Worm (Caenorhabditis elegans) whole organism, young adult: ENCODE measurements around the gene mfn-1.
A peak's percentile ranks its signal among the peaks of the same experiment; 100 is the strongest.

ENCODE experiments used
- B0019.2 ChIP-seq: fragments of 200-800 bp; sonication (Bioruptor generic); conservative IDR thresholded peaks from 2 replicates; pipeline ENCODE4 v1.3.6; 2022; ENCODE audit warnings: missing genetic modification reagents, missing genetic modification characterization, missing compliant biosample characterization
- B0336.3 ChIP-seq: fragments of 200-800 bp; sonication (Bioruptor generic); IDR thresholded peaks from 2 replicates; pipeline ENCODE4 v1.3.6; 2022; ENCODE audit warnings: missing genetic modification characterization, missing compliant biosample characterization
- C06A6.2 ChIP-seq: fragments of 200-800 bp; sonication (Bioruptor generic); conservative IDR thresholded peaks from 2 replicates; pipeline ENCODE4 v1.3.6; 2022; ENCODE audit warnings: missing genetic modification characterization, missing compliant biosample characterization
- F10E7.11 ChIP-seq: sonication (generic microtip); optimal IDR thresholded peaks from 2 replicates; lab custom pipeline; 2017; ENCODE audit warnings: mild to moderate bottlenecking, missing genetic modification characterization, moderate library complexity, missing compliant biosample characterization
- F37B4.10 ChIP-seq: fragments of 200-800 bp; sonication (Bioruptor generic); IDR thresholded peaks from 2 replicates; pipeline ENCODE4 v1.3.6; 2022; ENCODE audit warnings: missing genetic modification characterization, missing compliant biosample characterization
- F55B11.4 ChIP-seq: sonication (generic microtip); optimal IDR thresholded peaks from 2 replicates; lab custom pipeline; 2016; ENCODE audit warnings: missing compliant biosample characterization, missing genetic modification characterization, borderline replicate concordance; ENCODE audit not compliant: insufficient read depth
- F57A8.1 ChIP-seq: fragments of 200-800 bp; sonication (Bioruptor generic); optimal IDR thresholded peaks from 2 replicates; lab custom pipeline; 2018; ENCODE audit warnings: mild to moderate bottlenecking, missing genetic modification characterization, moderate library complexity, missing compliant biosample characterization
- K12H6.12 ChIP-seq: fragments of 200-800 bp; sonication (Bioruptor generic); optimal IDR thresholded peaks from 2 replicates; lab custom pipeline; 2018; ENCODE audit warnings: mild to moderate bottlenecking, missing genetic modification characterization, missing compliant biosample characterization
- Y53F4B.3 ChIP-seq: fragments of 200-800 bp; sonication (Bioruptor generic); IDR thresholded peaks from 2 replicates; pipeline ENCODE4 v1.3.6; 2022; ENCODE audit warnings: missing genetic modification reagents, missing genetic modification characterization, missing compliant biosample characterization
- Y67H2A.10 ChIP-seq: fragments of 200-800 bp; sonication (Bioruptor generic); conservative IDR thresholded peaks from 2 replicates; pipeline ENCODE4 v1.3.6; 2022; ENCODE audit warnings: missing genetic modification reagents, missing genetic modification characterization, missing compliant biosample characterization
- Y79H2A.3 ChIP-seq: fragments of 200-800 bp; sonication (Bioruptor generic); conservative IDR thresholded peaks from 2 replicates; pipeline ENCODE4 v1.3.6; 2022; ENCODE audit warnings: missing genetic modification reagents, missing genetic modification characterization, missing compliant biosample characterization
- ZK185.1 ChIP-seq: sonication (generic microtip); optimal IDR thresholded peaks from 2 replicates; lab custom pipeline; 2016; ENCODE audit warnings: mild to moderate bottlenecking, missing genetic modification characterization, missing compliant biosample characterization; ENCODE audit not compliant: poor library complexity, severe bottlenecking
- akir-1 ChIP-seq: fragments of 200-800 bp; sonication (Bioruptor generic); optimal IDR thresholded peaks from 2 replicates; lab custom pipeline; 2018; ENCODE audit warnings: mild to moderate bottlenecking, missing genetic modification characterization, moderate library complexity, missing compliant biosample characterization
- aptf-3 ChIP-seq: fragments of 200-800 bp; sonication (Bioruptor generic); IDR thresholded peaks from 2 replicates; pipeline ENCODE4 v1.3.6; 2022; ENCODE audit warnings: missing genetic modification characterization, missing compliant biosample characterization
- attf-3 ChIP-seq: fragments of 200-800 bp; sonication (Bioruptor generic); conservative IDR thresholded peaks from 2 replicates; pipeline ENCODE4 v1.3.6; 2022; ENCODE audit warnings: missing genetic modification reagents, missing genetic modification characterization, missing compliant biosample characterization
- attf-5 ChIP-seq: fragments of 200-800 bp; sonication (Bioruptor generic); optimal IDR thresholded peaks from 2 replicates; lab custom pipeline; 2018; ENCODE audit warnings: mild to moderate bottlenecking, missing genetic modification characterization, missing compliant biosample characterization
- attf-6 ChIP-seq: fragments of 200-800 bp; sonication (Bioruptor generic); IDR thresholded peaks from 2 replicates; pipeline ENCODE4 v1.3.6; 2022; ENCODE audit warnings: missing genetic modification reagents, missing genetic modification characterization, missing compliant biosample characterization
- bed-1 ChIP-seq: fragments of 200-800 bp; sonication (Bioruptor generic); IDR thresholded peaks from 2 replicates; pipeline ENCODE4 v1.3.6; 2022; ENCODE audit warnings: missing genetic modification reagents, missing genetic modification characterization, missing compliant biosample characterization
- ccch-3 ChIP-seq: fragments of 200-800 bp; sonication (Bioruptor generic); optimal IDR thresholded peaks from 2 replicates; lab custom pipeline; 2018; ENCODE audit warnings: mild to moderate bottlenecking, missing genetic modification characterization, missing compliant biosample characterization
- cebp-2 ChIP-seq: fragments of 200-800 bp; sonication (Bioruptor generic); IDR thresholded peaks from 2 replicates; pipeline ENCODE4 v1.3.6; 2022; ENCODE audit warnings: missing genetic modification characterization, missing compliant biosample characterization
- ceh-79 ChIP-seq: sonication (generic microtip); optimal IDR thresholded peaks from 2 replicates; lab custom pipeline; 2017; ENCODE audit warnings: mild to moderate bottlenecking, missing genetic modification characterization, missing compliant biosample characterization
- egrh-3 ChIP-seq: fragments of 200-800 bp; sonication (Bioruptor generic); IDR thresholded peaks from 2 replicates; pipeline ENCODE4 v1.3.6; 2022; ENCODE audit warnings: missing genetic modification reagents, missing genetic modification characterization, missing compliant biosample characterization
- ets-4 ChIP-seq: fragments of 200-800 bp; sonication (Bioruptor generic); optimal IDR thresholded peaks from 2 replicates; lab custom pipeline; 2018; ENCODE audit warnings: mild to moderate bottlenecking, missing genetic modification characterization, missing compliant biosample characterization
- hlh-26 ChIP-seq: fragments of 200-800 bp; sonication (Bioruptor generic); conservative IDR thresholded peaks from 2 replicates; pipeline ENCODE4 v1.3.6; 2022; ENCODE audit warnings: missing genetic modification reagents, missing genetic modification characterization, missing compliant biosample characterization
- hmg-20 ChIP-seq: fragments of 200-800 bp; sonication (Bioruptor generic); IDR thresholded peaks from 2 replicates; pipeline ENCODE4 v1.3.6; 2022; ENCODE audit warnings: missing genetic modification reagents, missing genetic modification characterization, missing compliant biosample characterization
- hsf-1 ChIP-seq: fragments of 200-800 bp; sonication (Bioruptor generic); IDR thresholded peaks from 2 replicates; pipeline ENCODE4 v1.3.6; 2022; ENCODE audit warnings: missing genetic modification reagents, missing genetic modification characterization, missing compliant biosample characterization
- lag-1 ChIP-seq: fragments of 200-800 bp; sonication (Bioruptor generic); IDR thresholded peaks from 2 replicates; pipeline ENCODE4 v1.3.6; 2022; ENCODE audit warnings: missing genetic modification reagents, missing genetic modification characterization, missing compliant biosample characterization
- lin-40 ChIP-seq: sonication (generic microtip); optimal IDR thresholded peaks from 2 replicates; lab custom pipeline; 2016; ENCODE audit warnings: missing genetic modification characterization, mild to moderate bottlenecking, missing compliant biosample characterization, missing genotype, missing genetic modification reagents
- lir-1 ChIP-seq: fragments of 200-800 bp; sonication (Bioruptor generic); conservative IDR thresholded peaks from 2 replicates; pipeline ENCODE4 v1.3.6; 2022; ENCODE audit warnings: missing genetic modification reagents, missing genetic modification characterization, missing compliant biosample characterization
- madf-3 ChIP-seq: fragments of 200-800 bp; sonication (Bioruptor generic); IDR thresholded peaks from 2 replicates; pipeline ENCODE4 v1.3.6; 2022; ENCODE audit warnings: missing genetic modification reagents, missing genetic modification characterization, missing compliant biosample characterization
- nfya-1 ChIP-seq: sonication (generic microtip); optimal IDR thresholded peaks from 2 replicates; lab custom pipeline; 2017; ENCODE audit warnings: antibody characterized with exemption, missing compliant biosample characterization, missing genetic modification characterization, borderline replicate concordance; ENCODE audit not compliant: insufficient read depth
- nfya-2 ChIP-seq: fragments of 200-800 bp; sonication (Bioruptor generic); IDR thresholded peaks from 2 replicates; pipeline ENCODE4 v1.3.6; 2022; ENCODE audit warnings: missing genetic modification reagents, missing genetic modification characterization, missing compliant biosample characterization
- nhr-27 ChIP-seq: fragments of 200-800 bp; sonication (Bioruptor generic); optimal IDR thresholded peaks from 2 replicates; lab custom pipeline; 2018; ENCODE audit warnings: mild to moderate bottlenecking, missing genetic modification characterization, moderate library complexity, missing compliant biosample characterization
- nhr-90 ChIP-seq: sonication (generic microtip); optimal IDR thresholded peaks from 2 replicates; lab custom pipeline; 2016; ENCODE audit warnings: missing genotype, mild to moderate bottlenecking, missing genetic modification characterization, missing compliant biosample characterization
- rec-8 ChIP-seq, 2 experiments: sonication (generic microtip); optimal IDR thresholded peaks; 2 replicates each; lab custom pipeline; 2016; ENCODE audit warnings: mild to moderate bottlenecking in 2 of 2, missing genetic modification characterization in 2 of 2, missing genetic modification reagents in 2 of 2, missing genotype in 2 of 2, missing biosample characterization in 1 of 2, missing compliant biosample characterization in 1 of 2, moderate library complexity in 1 of 2
- sdz-38 ChIP-seq: sonication (generic microtip); optimal IDR thresholded peaks from 2 replicates; lab custom pipeline; 2016; ENCODE audit warnings: missing genotype, missing genetic modification characterization, missing compliant biosample characterization
- snpc-1.3 ChIP-seq: sonication (generic microtip); optimal IDR thresholded peaks from 2 replicates; lab custom pipeline; 2017; ENCODE audit warnings: missing genetic modification characterization, mild to moderate bottlenecking, missing compliant biosample characterization, antibody characterized with exemption, moderate library complexity, missing genotype, missing genetic modification reagents; ENCODE audit not compliant: insufficient read depth
- snpc-3.4 ChIP-seq: sonication (generic microtip); optimal IDR thresholded peaks from 2 replicates; lab custom pipeline; 2017; ENCODE audit warnings: missing genetic modification characterization, mild to moderate bottlenecking, missing compliant biosample characterization, antibody characterized with exemption, moderate library complexity, missing genotype, missing genetic modification reagents
- snpc-4 ChIP-seq, 5 experiments: fragments of 150-350 bp in 1 of 5; sonication (generic microtip) in 4 of 5; optimal IDR thresholded peaks; 2 replicates each; lab custom pipeline; 2014 to 2018; ENCODE audit warnings: missing genetic modification characterization in 5 of 5, missing biosample characterization in 3 of 5, antibody characterized with exemption in 2 of 5, mild to moderate bottlenecking in 2 of 5, missing compliant biosample characterization in 2 of 5, missing genotype in 2 of 5, moderate library complexity in 2 of 5, missing genetic modification reagents in 1 of 5
- somi-1 ChIP-seq: fragments of 200-800 bp; sonication (Bioruptor generic); optimal IDR thresholded peaks from 2 replicates; lab custom pipeline; 2018; ENCODE audit warnings: mild to moderate bottlenecking, missing genetic modification characterization, missing compliant biosample characterization
- sptf-2 ChIP-seq: fragments of 200-800 bp; sonication (Bioruptor generic); optimal IDR thresholded peaks from 2 replicates; lab custom pipeline; 2018; ENCODE audit warnings: mild to moderate bottlenecking, missing genetic modification characterization, missing compliant biosample characterization
- tbx-9 ChIP-seq: sonication (generic microtip); optimal IDR thresholded peaks from 2 replicates; lab custom pipeline; 2016; ENCODE audit warnings: borderline replicate concordance, missing genetic modification characterization, inconsistent platforms, missing compliant biosample characterization
- unc-62 ChIP-seq: fragments of 150-350 bp; optimal IDR thresholded peaks from 2 replicates; lab custom pipeline; 2014; ENCODE audit warnings: missing biosample characterization, missing genetic modification reagents, missing genetic modification characterization
- zim-3 ChIP-seq: sonication (generic microtip); optimal IDR thresholded peaks from 2 replicates; lab custom pipeline; 2017; ENCODE audit warnings: mild to moderate bottlenecking, missing genetic modification characterization, moderate library complexity, missing compliant biosample characterization
- ztf-22 ChIP-seq: fragments of 200-800 bp; sonication (Bioruptor generic); optimal IDR thresholded peaks from 2 replicates; lab custom pipeline; 2018; ENCODE audit warnings: mild to moderate bottlenecking, missing genetic modification characterization, moderate library complexity, missing compliant biosample characterization
- ztf-25 ChIP-seq: fragments of 200-800 bp; sonication (Bioruptor generic); IDR thresholded peaks from 2 replicates; pipeline ENCODE4 v1.3.6; 2022; ENCODE audit warnings: missing genetic modification reagents, missing genetic modification characterization, missing compliant biosample characterization

Gene mfn-1

DNA sequence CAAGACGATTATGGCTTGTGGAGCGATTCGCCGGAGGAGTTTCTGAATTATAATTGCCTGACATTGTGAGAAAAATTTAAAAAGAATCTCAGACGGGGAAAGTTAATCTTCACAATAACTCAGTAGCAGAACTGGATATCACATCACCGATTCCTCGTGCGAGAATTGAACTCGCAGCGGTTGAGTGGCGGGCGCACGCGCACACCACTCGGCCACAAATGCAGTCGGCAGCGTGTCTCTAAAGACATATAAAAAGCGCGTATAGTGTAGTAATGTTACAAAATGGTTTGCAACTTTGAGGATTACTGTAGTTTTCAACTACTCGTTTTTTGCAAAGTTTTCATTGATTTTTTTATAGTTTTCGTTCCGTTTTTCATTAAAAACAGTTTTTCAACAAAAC lies 12.8 kb upstream of the mfn-1 start:
- 0 out of 2 replicates have a peak, but pooled peaks have one; percentile 50 for TF ChIP-seq Y67H2A.10 (GFP tag; lab: Robert Waterston, UW)
- no peak for TF ChIP-seq F55B11.4 (tag; lab: Kevin White, UChicago)
- peak; percentile 84 for TF ChIP-seq lir-1
- TF ChIP-seq cebp-2 (GFP tag; lab: Robert Waterston, UW): peak; percentile 97
- no peak for TF ChIP-seq unc-62 (GFP tag; lab: Kevin White, UChicago)
- peak; percentile 61; the same call in 1 of the 2 replicates for TF ChIP-seq Y79H2A.3
- peak; percentile 66 for TF ChIP-seq akir-1 (GFP tag; lab: Kevin White, UChicago)
- peak; percentile 77 for TF ChIP-seq K12H6.12 (tag; lab: Kevin White, UChicago)
- TF ChIP-seq rec-8 (tag; optimal IDR thresholded peaks at IDR 0.05; lab: Kevin White, UChicago): peak; percentile 92 to 98
- peak; percentile 71 for TF ChIP-seq attf-3 (GFP tag; lab: Robert Waterston, UW)
- TF ChIP-seq Y53F4B.3 (GFP tag; lab: Robert Waterston, UW): peak; percentile 83
- 0 out of 2 replicates have a peak, but pooled peaks have one; percentile 76 for TF ChIP-seq F37B4.10
- TF ChIP-seq nfya-1 (tag; lab: Kevin White, UChicago): no peak
- TF ChIP-seq snpc-3.4 (tag; lab: Kevin White, UChicago): peak; percentile 93
- peak; percentile 98 for TF ChIP-seq sptf-2
- TF ChIP-seq ZK185.1 (tag; lab: Kevin White, UChicago): peak; percentile 95
- peak; percentile 83 for TF ChIP-seq snpc-4 (GFP tag; optimal IDR thresholded peaks at IDR 0.05; lab: Kevin White, UChicago)
- TF ChIP-seq snpc-4 (tag; optimal IDR thresholded peaks at IDR 0.05; lab: Kevin White, UChicago): peak; percentile 62 to 82 (median 77)
- TF ChIP-seq nhr-90 (tag; lab: Kevin White, UChicago): peak; percentile 97
- peak; percentile 50 for TF ChIP-seq egrh-3 (GFP tag; lab: Robert Waterston, UW)
- peak; percentile 87; the same call in 1 of the 2 replicates for TF ChIP-seq bed-1 (GFP tag; lab: Robert Waterston, UW)
- TF ChIP-seq F10E7.11 (tag; lab: Kevin White, UChicago): peak; percentile 92
- TF ChIP-seq madf-3: 0 out of 2 replicates have a peak, but pooled peaks have one; percentile 44
- TF ChIP-seq aptf-3 (GFP tag; lab: Robert Waterston, UW): 0 out of 2 replicates have a peak, but pooled peaks have one; percentile 58
- TF ChIP-seq hsf-1 (GFP tag; lab: Robert Waterston, UW): peak; percentile 64; the same call in 1 of the 2 replicates
- TF ChIP-seq ztf-25 (GFP tag; lab: Robert Waterston, UW): peak; percentile 97
- TF ChIP-seq C06A6.2 (GFP tag; lab: Robert Waterston, UW): peak; percentile 57
- TF ChIP-seq nfya-2: 0 out of 2 replicates have a peak, but pooled peaks have one; percentile 46
- TF ChIP-seq tbx-9 (tag; lab: Kevin White, UChicago): peak; percentile 26
- TF ChIP-seq F57A8.1 (GFP tag; lab: Kevin White, UChicago): peak; percentile 98
- TF ChIP-seq hlh-26: 0 out of 2 replicates have a peak, but pooled peaks have one; percentile 25
- no peak for TF ChIP-seq sdz-38 (tag; lab: Kevin White, UChicago)
- TF ChIP-seq hmg-20 (GFP tag; lab: Robert Waterston, UW): peak; percentile 88
- TF ChIP-seq ceh-79: peak; percentile 91
- peak; percentile 91 for TF ChIP-seq attf-5 (GFP tag; lab: Kevin White, UChicago)
- TF ChIP-seq zim-3 (tag; lab: Kevin White, UChicago): peak; percentile 94
- TF ChIP-seq ccch-3 (GFP tag; lab: Kevin White, UChicago): peak; percentile 67
- peak; percentile 94 for TF ChIP-seq ets-4 (GFP tag; lab: Kevin White, UChicago)
- TF ChIP-seq somi-1: peak; percentile 88
- peak; percentile 79 for TF ChIP-seq attf-6 (GFP tag; lab: Robert Waterston, UW)
- TF ChIP-seq B0019.2 (GFP tag; lab: Robert Waterston, UW): peak; percentile 72
- peak; percentile 66 for TF ChIP-seq lin-40 (tag; lab: Kevin White, UChicago)
- peak; percentile 97 for TF ChIP-seq nhr-27 (tag; lab: Kevin White, UChicago)
- peak; percentile 87; the same call in 1 of the 2 replicates for TF ChIP-seq lag-1 (GFP tag; lab: Robert Waterston, UW)
- TF ChIP-seq B0336.3: peak; percentile 87
- TF ChIP-seq snpc-1.3 (tag; lab: Kevin White, UChicago): peak; percentile 97
- peak; percentile 57 for TF ChIP-seq ztf-22 (GFP tag; lab: Kevin White, UChicago)
